Fruit fly (Drosophila melanogaster): ENCODE results near the gene CG14297.
A peak's percentile ranks its signal among the peaks of the same experiment; 100 is the strongest.

CG14297 gene

dm6 chr3R:18915644-18916194, 17.8 kb downstream of the CG14297 start:
- TF ChIP-seq Blimp-1 (GFP tag; optimal IDR thresholded peaks at IDR 0.05) (no peak), dsx (GFP tag; optimal IDR thresholded peaks at IDR 0.05; ENCODE audit: poor library complexity, severe bottlenecking) (peak; percentile 39)

- TF ChIP-seq dac (GFP tag; optimal IDR thresholded peaks at IDR 0.05) (no peak), lz (GFP tag; optimal IDR thresholded peaks at IDR 0.05) (no peak), salr (GFP tag; optimal IDR thresholded peaks at IDR 0.05) (no peak), Eip78C (GFP tag) (peak; percentile 62), vri (GFP tag; optimal IDR thresholded peaks at IDR 0.05) (peak; percentile 65), CG11902 (GFP tag; optimal IDR thresholded peaks at IDR 0.05) (no peak), dsx (GFP tag; optimal IDR thresholded peaks at IDR 0.05; ENCODE audit: poor library complexity, severe bottlenecking) (peak; percentile 36), Gug (GFP tag; IDR thresholded peaks at IDR 0.05) (no peak), Eip93F (GFP tag; optimal IDR thresholded peaks at IDR 0.05) (peak; percentile 27), Sox102F (GFP tag; optimal IDR thresholded peaks at IDR 0.05) (no peak), CG34406 (GFP tag; optimal IDR thresholded peaks at IDR 0.05) (no peak), svp (GFP tag) (peak; percentile 33), OdsH (GFP tag; optimal IDR thresholded peaks at IDR 0.05) (no peak), CG4318 (GFP tag; optimal IDR thresholded peaks at IDR 0.05) (no peak), CG31627 (GFP tag; optimal IDR thresholded peaks at IDR 0.05) (no peak), Blimp-1 (GFP tag; optimal IDR thresholded peaks at IDR 0.05) (peak; percentile 12), eg (GFP tag; IDR thresholded peaks at IDR 0.05) (peak; percentile 50; the same call in 2 of the 3 replicates), CG8119 (GFP tag; IDR thresholded peaks at IDR 0.05) (no peak), net (GFP tag; optimal IDR thresholded peaks at IDR 0.05) (peak; percentile 15), Lpt (GFP tag; optimal IDR thresholded peaks at IDR 0.05) (no peak), Hr39 (GFP tag; optimal IDR thresholded peaks at IDR 0.05) (no peak), Hr38 (GFP tag; optimal IDR thresholded peaks at IDR 0.05) (no peak), fd59A (GFP tag; optimal IDR thresholded peaks at IDR 0.05) (no peak), CG6792 (GFP tag; optimal IDR thresholded peaks at IDR 0.05) (no peak), Smox (GFP tag; optimal IDR thresholded peaks at IDR 0.05) (no peak), Sox14 (GFP tag; optimal IDR thresholded peaks at IDR 0.05) (peak; percentile 16), esn (GFP tag; optimal IDR thresholded peaks at IDR 0.05) (no peak), fkh (GFP tag; optimal IDR thresholded peaks at IDR 0.05) (peak; percentile 29)
These were observed 18.9 kb downstream of the CG14297 start for dm6 chr3R:18916715-18917253.

- peak; percentile 79 for TF ChIP-seq vri (GFP tag; optimal IDR thresholded peaks at IDR 0.05)
- TF ChIP-seq Sox102F (GFP tag; optimal IDR thresholded peaks at IDR 0.05), result peak; percentile 63
- TF ChIP-seq CG11294 (GFP tag; IDR thresholded peaks at IDR 0.05), result no peak
- peak; percentile 20 for TF ChIP-seq lz (GFP tag; optimal IDR thresholded peaks at IDR 0.05)
- peak; percentile 81 for TF ChIP-seq CG6854 (GFP tag; optimal IDR thresholded peaks at IDR 0.05)
- peak; percentile 33; the same call in 1 of the 3 replicates for TF ChIP-seq eg (GFP tag; IDR thresholded peaks at IDR 0.05)
- TF ChIP-seq fkh (GFP tag; optimal IDR thresholded peaks at IDR 0.05), result no peak
- no peak for TF ChIP-seq achi (GFP tag; optimal IDR thresholded peaks at IDR 0.05)
- TF ChIP-seq fd85E (GFP tag; optimal IDR thresholded peaks at IDR 0.05), result no peak
- peak; percentile 22 for TF ChIP-seq Sox14 (GFP tag; optimal IDR thresholded peaks at IDR 0.05)
- no peak for TF ChIP-seq Ets96B (tag; optimal IDR thresholded peaks at IDR 0.05)
- no peak for TF ChIP-seq Lpt (GFP tag; optimal IDR thresholded peaks at IDR 0.05)
- TF ChIP-seq Eip75B (GFP tag; optimal IDR thresholded peaks at IDR 0.05), result peak; percentile 54
- TF ChIP-seq dac (GFP tag; optimal IDR thresholded peaks at IDR 0.05), result no peak
- peak; percentile 65 for TF ChIP-seq Eip78C (GFP tag)
- no peak for TF ChIP-seq CG10631 (GFP tag; optimal IDR thresholded peaks at IDR 0.05)
- TF ChIP-seq CG31627 (GFP tag; optimal IDR thresholded peaks at IDR 0.05), result no peak
- peak; percentile 23 for TF ChIP-seq CG16779 (tag; optimal IDR thresholded peaks at IDR 0.05)
- TF ChIP-seq ss (GFP tag; optimal IDR thresholded peaks at IDR 0.05), result peak in 1 of 2 experiments; percentile 64
- peak; percentile 5 for TF ChIP-seq CG10669 (GFP tag; optimal IDR thresholded peaks at IDR 0.05)
- TF ChIP-seq Hr38 (GFP tag; optimal IDR thresholded peaks at IDR 0.05), result no peak
- TF ChIP-seq CG11762 (GFP tag; optimal IDR thresholded peaks at IDR 0.05; ENCODE audit: insufficient read depth), result no peak
- peak; percentile 51 for TF ChIP-seq dsx (GFP tag; optimal IDR thresholded peaks at IDR 0.05; ENCODE audit: poor library complexity, severe bottlenecking)
- no peak for TF ChIP-seq CG11902 (GFP tag; optimal IDR thresholded peaks at IDR 0.05)
- no peak for TF ChIP-seq spab (GFP tag; optimal IDR thresholded peaks at IDR 0.05)
- TF ChIP-seq Hr4 (GFP tag; optimal IDR thresholded peaks at IDR 0.05), result no peak
- TF ChIP-seq CG6792 (GFP tag; optimal IDR thresholded peaks at IDR 0.05), result no peak
- TF ChIP-seq CG3919 (GFP tag; optimal IDR thresholded peaks at IDR 0.05), result peak; percentile 54
- TF ChIP-seq CG32006 (GFP tag; optimal IDR thresholded peaks at IDR 0.05), result no peak
These were observed 20.3 kb downstream of the CG14297 start for dm6 chr3R:18917976-18918871.
